Worm (Caenorhabditis elegans) whole organism, L1 larva: ENCODE data around the gene alg-1.
A peak's percentile ranks its signal among the peaks of the same experiment; 100 is the strongest.

ENCODE experiments used
- alr-1 ChIP-seq: fragments of 200-800 bp; sonication (Bioruptor generic); optimal IDR thresholded peaks from 2 replicates; lab custom pipeline; 2018; ENCODE audit warnings: borderline replicate concordance, mild to moderate bottlenecking, missing genetic modification characterization, missing compliant biosample characterization
- ama-1 ChIP-seq: fragments of 150-350 bp; optimal IDR thresholded peaks from 2 replicates; lab custom pipeline; 2014
- ceh-90 ChIP-seq: sonication (generic microtip); optimal IDR thresholded peaks from 2 replicates; lab custom pipeline; 2016; ENCODE audit warnings: missing genetic modification characterization, missing compliant biosample characterization
- lsy-2 ChIP-seq, 2 experiments: fragments of 150-350 bp; optimal IDR thresholded peaks; 2 replicates each; lab custom pipeline; 2014; ENCODE audit warnings: missing biosample characterization in 2 of 2, missing genetic modification characterization in 2 of 2
- nhr-12 ChIP-seq: sonication (generic microtip); optimal IDR thresholded peaks from 2 replicates; lab custom pipeline; 2017; ENCODE audit warnings: missing biosample characterization, missing genetic modification characterization
- nhr-47 ChIP-seq: sonication (generic microtip); optimal IDR thresholded peaks from 2 replicates; lab custom pipeline; 2016; ENCODE audit warnings: mild to moderate bottlenecking, missing genetic modification characterization, moderate library complexity, missing compliant biosample characterization
- nhr-76 ChIP-seq: sonication (generic microtip); optimal IDR thresholded peaks from 2 replicates; lab custom pipeline; 2017; ENCODE audit warnings: missing biosample characterization, missing genetic modification characterization
- nhr-77 ChIP-seq: fragments of 150-350 bp; optimal IDR thresholded peaks from 2 replicates; lab custom pipeline; 2014; ENCODE audit warnings: missing biosample characterization, missing genetic modification characterization
- pag-3 ChIP-seq: sonication (generic microtip); optimal IDR thresholded peaks from 2 replicates; lab custom pipeline; 2017; ENCODE audit warnings: missing genetic modification characterization, mild to moderate bottlenecking, missing compliant biosample characterization, antibody characterized with exemption, borderline replicate concordance; ENCODE audit not compliant: insufficient read depth
- rnt-1 ChIP-seq: sonication (generic microtip); optimal IDR thresholded peaks from 2 replicates; lab custom pipeline; 2016; ENCODE audit warnings: mild to moderate bottlenecking, missing genetic modification characterization, moderate library complexity, missing compliant biosample characterization
- unc-130 ChIP-seq: fragments of 150-350 bp; optimal IDR thresholded peaks from 2 replicates; lab custom pipeline; 2017; ENCODE audit warnings: missing biosample characterization, missing genetic modification characterization, inconsistent platforms

DNA sequence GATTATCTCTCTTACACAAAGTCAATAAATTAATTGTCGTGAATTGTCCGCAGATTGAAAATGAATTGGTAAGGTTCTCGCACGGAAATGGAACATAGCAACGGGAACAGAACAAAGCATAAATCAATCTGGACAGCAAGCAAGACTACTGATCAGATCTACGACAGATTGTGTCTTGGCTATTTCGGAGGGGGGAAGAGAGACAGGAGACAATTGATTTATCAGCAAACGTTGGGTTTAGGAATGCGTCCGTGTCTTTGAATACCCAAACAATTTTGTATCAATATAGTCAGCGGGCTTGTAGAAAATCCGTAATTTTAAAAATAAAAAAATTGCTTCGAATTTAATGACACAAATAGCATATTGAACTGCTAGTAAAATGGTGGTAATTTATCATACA, 7.6 kb upstream of the alg-1 start:
- TF ChIP-seq unc-130 (tag; lab: Kevin White, UChicago) (no peak), nhr-77 (no peak), rnt-1 (tag; lab: Kevin White, UChicago) (no peak), nhr-47 (no peak), pag-3 (tag; lab: Kevin White, UChicago) (no peak), lsy-2 (tag; optimal IDR thresholded peaks at IDR 0.05; lab: Kevin White, UChicago) (peak in 1 of 2 experiments; percentile 28), ama-1 (lab: Kevin White, UChicago) (no peak), nhr-76 (tag; lab: Kevin White, UChicago) (no peak), nhr-12 (tag; lab: Kevin White, UChicago) (no peak), ceh-90 (tag; lab: Kevin White, UChicago) (no peak), alr-1 (tag; lab: Kevin White, UChicago) (no peak)
